Worm (Caenorhabditis elegans) whole organism, L2 larva: Measurements from ENCODE around the gene lurp-4.

ENCODE experiments used
- Y55F3AM.14 ChIP-seq: fragments of 200-800 bp; sonication (Bioruptor generic); optimal IDR thresholded peaks from 2 replicates; lab custom pipeline; 2018; ENCODE audit warnings: mild to moderate bottlenecking, missing genetic modification characterization, missing compliant biosample characterization
- ZK546.5 ChIP-seq: sonication (generic microtip); optimal IDR thresholded peaks from 2 replicates; lab custom pipeline; 2017; ENCODE audit warnings: missing biosample characterization, missing genetic modification characterization
- ama-1 ChIP-seq: fragments of 150-350 bp; optimal IDR thresholded peaks from 2 replicates; lab custom pipeline; 2018; ENCODE audit warnings: inconsistent platforms
- elt-1 ChIP-seq: fragments of 150-350 bp; optimal IDR thresholded peaks from 2 replicates; lab custom pipeline; 2014; ENCODE audit warnings: missing biosample characterization, missing genetic modification characterization
- lin-39 ChIP-seq: fragments of 150-350 bp; optimal IDR thresholded peaks from 2 replicates; lab custom pipeline; 2014; ENCODE audit warnings: missing biosample characterization, missing genetic modification reagents, missing genetic modification characterization
- lsy-2 ChIP-seq, 2 experiments: fragments of 150-350 bp in 1 of 2; sonication (generic microtip) in 1 of 2; optimal IDR thresholded peaks; 2 replicates each; lab custom pipeline; 2014 to 2017; ENCODE audit warnings: missing biosample characterization in 2 of 2, missing genetic modification characterization in 2 of 2
- mbf-1 ChIP-seq: sonication (generic microtip); optimal IDR thresholded peaks from 2 replicates; lab custom pipeline; 2017; ENCODE audit warnings: missing biosample characterization, missing genetic modification characterization
- nhr-10 ChIP-seq: sonication (generic microtip); optimal IDR thresholded peaks from 2 replicates; lab custom pipeline; 2017; ENCODE audit warnings: missing biosample characterization, missing genetic modification characterization
- skn-1 ChIP-seq: sonication (generic microtip); optimal IDR thresholded peaks from 2 replicates; lab custom pipeline; 2017; ENCODE audit warnings: missing biosample characterization, missing genetic modification characterization

DNA sequence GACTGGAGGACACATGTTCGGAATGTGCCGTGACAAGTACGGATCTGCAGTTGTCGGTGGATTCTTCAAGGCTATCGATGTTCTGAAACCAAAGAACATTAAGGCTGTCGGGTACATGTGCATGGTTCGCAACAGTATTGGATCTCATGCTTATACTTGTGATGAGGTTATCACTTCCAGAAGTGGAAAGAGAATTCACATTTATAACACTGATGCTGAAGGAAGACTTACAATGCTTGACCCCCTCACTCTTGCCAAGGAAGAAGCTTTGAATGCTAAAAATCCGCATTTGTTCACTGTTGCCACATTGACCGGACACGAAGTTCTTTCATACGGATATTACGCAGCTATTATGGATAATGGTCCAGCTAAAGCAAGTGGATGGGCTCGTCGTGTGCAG is 47.4 kb upstream of the lurp-4 start:
- TF ChIP-seq nhr-10: no peak
- TF ChIP-seq ZK546.5: no peak
- no peak for TF ChIP-seq mbf-1 (tag; lab: Kevin White, UChicago)
- TF ChIP-seq ama-1 (lab: Kevin White, UChicago): no peak
- no peak for TF ChIP-seq skn-1
- TF ChIP-seq lin-39 (tag; lab: Kevin White, UChicago): no peak
- TF ChIP-seq lsy-2 (tag; optimal IDR thresholded peaks at IDR 0.05; lab: Kevin White, UChicago): no peak
- TF ChIP-seq elt-1 (tag; lab: Kevin White, UChicago): no peak
- no peak for TF ChIP-seq Y55F3AM.14
